Worm (Caenorhabditis elegans) whole organism, L2 larva: ENCODE results near the gene cogc-2.

ENCODE experiments used
- alr-1 ChIP-seq: fragments of 150-350 bp; optimal IDR thresholded peaks from 2 replicates; lab custom pipeline; 2014; ENCODE audit warnings: missing biosample characterization, missing genetic modification characterization
- elt-1 ChIP-seq: fragments of 150-350 bp; optimal IDR thresholded peaks from 2 replicates; lab custom pipeline; 2014; ENCODE audit warnings: missing biosample characterization, missing genetic modification characterization
- mab-5 ChIP-seq: fragments of 150-350 bp; optimal IDR thresholded peaks from 2 replicates; lab custom pipeline; 2014; ENCODE audit warnings: missing biosample characterization, missing genetic modification characterization
- unc-39 ChIP-seq: fragments of 150-350 bp; optimal IDR thresholded peaks from 2 replicates; lab custom pipeline; 2014; ENCODE audit warnings: missing biosample characterization, missing genetic modification characterization
- ztf-11 ChIP-seq: sonication (generic microtip); optimal IDR thresholded peaks from 2 replicates; lab custom pipeline; 2017; ENCODE audit warnings: missing biosample characterization, missing genetic modification characterization

- TF ChIP-seq elt-1 (no peak), unc-39 (tag; lab: Kevin White, UChicago) (no peak), alr-1 (tag; lab: Kevin White, UChicago) (no peak), ztf-11 (tag; lab: Kevin White, UChicago) (no peak), mab-5 (tag; lab: Kevin White, UChicago) (no peak)
Observed at ce11 chrIV:7062697-7063096, 23.3 kb upstream of the cogc-2 start.
